Fruit fly (Drosophila melanogaster): ENCODE measurements around the gene Tb.

The Tb gene

DNA sequence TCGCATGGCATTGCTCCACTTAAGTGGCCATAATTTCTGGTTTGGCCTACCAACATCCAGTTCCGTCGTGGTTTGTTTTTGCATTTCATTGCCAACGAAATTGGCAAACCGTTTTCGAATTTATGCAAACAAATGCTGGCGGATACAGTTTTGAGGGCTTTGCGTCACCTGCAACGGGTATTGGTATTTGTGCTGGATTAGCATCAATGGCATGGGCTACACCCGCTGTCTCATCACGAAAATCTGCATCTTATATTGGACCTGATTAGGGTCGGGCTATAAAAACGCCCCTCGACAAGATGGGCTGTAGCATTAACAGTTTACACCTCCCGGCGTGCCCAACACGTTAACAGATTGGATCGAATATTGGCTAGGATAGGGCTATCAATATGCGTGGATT is at the start of gene Tb:
Tb (plus strand) TSS at position 301 of the 400 bp plus-strand sequence.
- TF ChIP-seq Awh (GFP tag; IDR thresholded peaks at IDR 0.05) (peak; percentile 64), Ada2b (GFP tag; IDR thresholded peaks at IDR 0.05) (no peak)

DNA sequence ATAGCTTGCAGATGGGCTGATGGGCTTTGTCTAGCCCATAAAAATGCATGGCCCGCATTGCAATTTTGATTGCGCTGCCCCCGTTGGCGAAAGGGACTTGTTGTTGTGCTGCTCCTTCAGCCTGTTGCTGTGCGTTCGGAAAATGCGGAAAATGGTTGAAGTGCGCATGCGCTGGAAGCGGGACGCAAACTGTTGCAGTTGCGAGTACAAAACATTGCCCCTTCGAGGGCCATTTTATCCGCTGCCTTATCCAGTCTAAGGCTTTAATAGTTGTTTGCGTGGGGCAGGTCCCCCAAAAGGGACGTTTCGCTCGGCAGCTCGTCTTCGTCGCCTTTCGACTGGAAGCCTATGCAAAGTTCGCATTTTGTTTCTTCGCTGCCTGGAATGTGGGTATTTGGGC is 49.7 kb upstream of the Tb start:
- peak; percentile 70 for TF ChIP-seq ewg (GFP tag; optimal IDR thresholded peaks at IDR 0.05)
- TF ChIP-seq abd-A (tag; optimal IDR thresholded peaks at IDR 0.05), result peak; percentile 28
- TF ChIP-seq scrt (GFP tag; optimal IDR thresholded peaks at IDR 0.05), result peak; percentile 97
- no peak for TF ChIP-seq Hr39 (optimal IDR thresholded peaks at IDR 0.05)
- peak; percentile 82 for TF ChIP-seq Deaf1 (tag; optimal IDR thresholded peaks at IDR 0.05)

DNA sequence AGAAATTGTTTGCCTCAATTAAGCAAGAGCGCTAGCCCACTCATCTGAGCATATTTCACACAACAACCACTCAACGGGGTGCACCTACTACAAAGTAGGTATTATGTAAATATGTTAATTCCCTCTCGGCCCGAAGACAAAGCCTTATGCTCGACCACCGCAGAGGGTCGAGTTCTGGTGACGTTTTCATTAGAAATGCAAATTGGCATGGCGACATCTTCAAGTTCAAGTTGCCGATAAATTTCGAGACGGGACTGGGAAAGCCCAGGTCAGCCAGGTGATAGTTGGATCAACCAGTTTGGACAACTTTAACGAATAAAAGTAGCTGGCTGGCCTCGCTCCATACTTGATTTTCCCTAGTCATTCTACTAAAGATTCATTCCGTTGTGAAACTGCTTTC is 40.8 kb upstream of the Tb start:
- TF ChIP-seq CG11723 (GFP tag; optimal IDR thresholded peaks at IDR 0.05) (no peak), Hr51 (GFP tag; optimal IDR thresholded peaks at IDR 0.05) (no peak), Hr78 (GFP tag; optimal IDR thresholded peaks at IDR 0.05) (peak in 1 of 2 experiments; percentile 50), CG12769 (tag; optimal IDR thresholded peaks at IDR 0.05) (peak; percentile 88), CG31441 (GFP tag; IDR thresholded peaks at IDR 0.05) (no peak), vvl (GFP tag; IDR thresholded peaks at IDR 0.05) (peak; percentile 72; the same call in 1 of the 2 replicates), CG5180 (GFP tag; optimal IDR thresholded peaks at IDR 0.05) (no peak), HmgZ (tag; optimal IDR thresholded peaks at IDR 0.05) (no peak), oc (tag; optimal IDR thresholded peaks at IDR 0.05) (peak; percentile 41), ro (GFP tag; IDR thresholded peaks at IDR 0.05) (no peak), sr (GFP tag; IDR thresholded peaks at IDR 0.05) (peak; percentile 42; the same call in 1 of the 3 replicates), Gsc (GFP tag; IDR thresholded peaks at IDR 0.05) (no peak), CG17361 (GFP tag; IDR thresholded peaks at IDR 0.05) (no peak), Awh (GFP tag; IDR thresholded peaks at IDR 0.05) (0 out of 2 replicates have a peak, but pooled peaks have one; percentile 28), chinmo (GFP tag; IDR thresholded peaks at IDR 0.05; ENCODE audit: partially characterized antibody) (peak; percentile 81; the same call in 2 of the 4 replicates), pros (GFP tag; optimal IDR thresholded peaks at IDR 0.05) (peak; percentile 67), Chrac-16 (GFP tag; optimal IDR thresholded peaks at IDR 0.05) (no peak), unpg (GFP tag; optimal IDR thresholded peaks at IDR 0.05) (no peak), CG1233 (GFP tag; optimal IDR thresholded peaks at IDR 0.05) (no peak), Med (GFP tag) (no peak), CG10209 (GFP tag; optimal IDR thresholded peaks at IDR 0.05) (no peak), phol (tag; optimal IDR thresholded peaks at IDR 0.05) (no peak)

DNA sequence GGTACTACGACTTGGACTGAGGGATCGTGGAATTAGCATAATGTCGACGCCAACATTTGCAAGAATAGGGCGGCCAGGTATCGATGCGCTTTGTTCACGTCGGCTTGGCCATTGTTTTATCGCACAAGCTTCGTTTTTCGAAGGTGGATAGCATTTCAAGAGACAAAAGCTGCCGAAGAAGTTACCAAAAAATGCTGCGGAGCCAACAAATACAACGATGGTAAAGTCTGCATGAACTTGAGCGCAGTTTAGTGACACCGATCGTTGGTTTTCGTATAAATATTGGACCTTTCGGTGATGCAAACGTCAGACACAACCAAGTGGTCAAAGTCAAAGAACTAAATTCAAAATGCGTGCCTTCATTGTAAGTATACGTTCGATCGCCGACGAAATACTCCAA is 37.4 kb upstream of the Tb start, which contains the start of gene TwdlM:
TwdlM (plus strand) TSS at position 301 of the 400 bp plus-strand sequence.
- 0 out of 4 replicates have a peak, but pooled peaks have one; percentile 60 for TF ChIP-seq chinmo (GFP tag; IDR thresholded peaks at IDR 0.05; ENCODE audit: partially characterized antibody)
- TF ChIP-seq CG9932 (GFP tag; IDR thresholded peaks at IDR 0.05), result no peak
- no peak for TF ChIP-seq crc (GFP tag; optimal IDR thresholded peaks at IDR 0.05)
- no peak for TF ChIP-seq Sry-δ (GFP tag; optimal IDR thresholded peaks at IDR 0.05)

DNA sequence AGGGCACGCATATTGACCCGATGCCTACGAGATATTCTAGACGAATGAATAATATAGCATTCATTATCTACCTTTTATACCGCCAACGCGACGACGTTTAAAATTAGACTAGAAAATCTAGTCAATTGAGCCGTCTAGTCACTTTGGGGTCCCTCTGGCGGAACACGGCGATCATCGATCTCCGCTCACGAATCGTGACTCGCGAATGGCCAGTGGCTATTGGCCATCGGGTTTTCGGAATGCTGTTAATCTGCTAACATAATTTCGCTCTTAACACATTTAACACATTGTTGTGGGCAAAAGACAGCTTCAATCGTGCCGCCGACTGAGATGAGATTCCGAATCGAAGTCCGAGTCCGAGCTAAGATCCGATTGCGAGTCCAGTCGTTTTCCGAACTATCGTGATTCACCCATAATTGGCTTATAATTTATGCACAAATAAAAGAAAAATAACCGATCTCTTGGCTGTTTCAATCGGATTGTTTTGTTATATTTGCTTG is 34.9 kb upstream of the Tb start, which contains the start of gene TwdlP:
TwdlP (minus strand) TSS at position 51 of the 500 bp plus-strand sequence.
- TF ChIP-seq Sry-δ (GFP tag; optimal IDR thresholded peaks at IDR 0.05), result no peak
- no peak for TF ChIP-seq caup (GFP tag; optimal IDR thresholded peaks at IDR 0.05; ENCODE audit: severe bottlenecking)
- no peak for TF ChIP-seq CG17385 (GFP tag; optimal IDR thresholded peaks at IDR 0.05)
- no peak for TF ChIP-seq slp2 (GFP tag; optimal IDR thresholded peaks at IDR 0.05)
- no peak for TF ChIP-seq CG14441 (GFP tag; IDR thresholded peaks at IDR 0.05)
- TF ChIP-seq CG15011 (GFP tag; optimal IDR thresholded peaks at IDR 0.05), result no peak
- no peak for TF ChIP-seq twi (tag; optimal IDR thresholded peaks at IDR 0.05)
- TF ChIP-seq CG3838 (GFP tag; optimal IDR thresholded peaks at IDR 0.05), result no peak
- TF ChIP-seq pan (optimal IDR thresholded peaks at IDR 0.05), result no peak
- TF ChIP-seq pan (GFP tag; optimal IDR thresholded peaks at IDR 0.05 in 1 of 2, IDR thresholded peaks at IDR 0.05 in 1 of 2), result peak in 1 of 2 experiments; percentile 18
- TF ChIP-seq CG1602 (GFP tag; optimal IDR thresholded peaks at IDR 0.05), result no peak
- TF ChIP-seq phol (tag; optimal IDR thresholded peaks at IDR 0.05), result no peak
- no peak for TF ChIP-seq CG12071 (GFP tag; optimal IDR thresholded peaks at IDR 0.05)
- TF ChIP-seq chinmo (GFP tag; IDR thresholded peaks at IDR 0.05; ENCODE audit: partially characterized antibody), result peak; percentile 42; the same call in 1 of the 4 replicates
- no peak for TF ChIP-seq CG7357 (GFP tag; IDR thresholded peaks at IDR 0.05)
- TF ChIP-seq CG12104 (GFP tag; optimal IDR thresholded peaks at IDR 0.05), result no peak
- TF ChIP-seq yki (optimal IDR thresholded peaks at IDR 0.05), result no peak

Data from whole organism, embryonic.